Worm (Caenorhabditis elegans): Measurements from ENCODE around the gene srxa-12.

srxa-12 gene

DNA sequence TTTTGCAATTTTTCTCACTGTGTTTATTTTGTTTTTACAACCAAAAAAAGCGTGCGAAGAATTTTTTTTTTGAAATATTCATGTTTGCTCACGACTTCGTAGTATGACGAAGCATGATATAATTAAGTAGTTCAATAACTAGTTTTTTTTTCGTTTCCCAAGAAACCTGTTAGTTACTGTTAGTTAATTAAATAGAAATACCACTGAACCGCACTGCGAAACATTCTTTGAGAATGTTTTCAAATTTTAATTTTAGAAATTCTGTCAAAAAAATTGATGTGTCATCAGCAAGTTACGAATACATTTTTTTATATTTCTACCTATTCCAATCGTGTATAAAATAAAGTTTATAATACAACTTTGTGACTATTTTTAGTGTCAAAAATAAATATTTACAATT lies at the start of gene srxa-12:
TSS of gene srxa-12 (plus strand) at position 301 of the 400 bp plus-strand sequence.
- no peak for TF ChIP-seq ets-7 (tag; optimal IDR thresholded peaks at IDR 0.05)
- TF ChIP-seq pes-1 (GFP tag; IDR thresholded peaks at IDR 0.05) = no peak
- no peak for TF ChIP-seq tbx-11 (GFP tag; IDR thresholded peaks at IDR 0.05)

DNA sequence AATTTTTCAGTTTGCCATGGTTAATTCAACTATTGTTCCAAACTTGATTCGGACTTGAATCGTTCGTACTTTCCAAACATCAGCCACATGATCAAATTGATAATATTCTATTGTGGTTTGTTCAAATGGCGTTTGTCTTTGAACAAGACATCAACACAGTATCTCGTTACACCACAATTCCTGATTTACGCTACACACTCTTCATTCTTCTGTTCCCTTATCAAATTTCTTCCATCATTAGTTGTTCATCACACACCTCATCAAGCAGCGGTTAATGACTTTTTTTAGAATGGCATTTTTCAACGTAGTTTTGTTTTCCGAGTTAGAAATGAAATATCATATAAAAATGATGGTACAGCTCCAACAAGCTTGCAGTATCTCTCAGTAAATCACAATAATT lies 48.3 kb upstream of the srxa-12 start:
- TF ChIP-seq B0310.2 (tag; optimal IDR thresholded peaks at IDR 0.05) (no peak), aly-1 (tag; optimal IDR thresholded peaks at IDR 0.05) (no peak), ceh-36 (tag; optimal IDR thresholded peaks at IDR 0.05) (no peak), tbx-11 (GFP tag; IDR thresholded peaks at IDR 0.05) (no peak), ceh-13 (GFP tag; optimal IDR thresholded peaks at IDR 0.05) (no peak), tbx-37 (GFP tag; conservative IDR thresholded peaks at IDR 0.05) (no peak), flt-1 (GFP tag; IDR thresholded peaks at IDR 0.05) (no peak), F13C5.2 (tag; optimal IDR thresholded peaks at IDR 0.05) (no peak), hmg-4 (GFP tag; optimal IDR thresholded peaks at IDR 0.05) (no peak), pes-1 (GFP tag; IDR thresholded peaks at IDR 0.05) (no peak), hnd-1 (tag; optimal IDR thresholded peaks at IDR 0.05) (no peak), sea-1 (GFP tag; conservative IDR thresholded peaks at IDR 0.05) (no peak), ets-7 (tag; optimal IDR thresholded peaks at IDR 0.05) (no peak), hmbx-1 (tag; optimal IDR thresholded peaks at IDR 0.05) (no peak)

DNA sequence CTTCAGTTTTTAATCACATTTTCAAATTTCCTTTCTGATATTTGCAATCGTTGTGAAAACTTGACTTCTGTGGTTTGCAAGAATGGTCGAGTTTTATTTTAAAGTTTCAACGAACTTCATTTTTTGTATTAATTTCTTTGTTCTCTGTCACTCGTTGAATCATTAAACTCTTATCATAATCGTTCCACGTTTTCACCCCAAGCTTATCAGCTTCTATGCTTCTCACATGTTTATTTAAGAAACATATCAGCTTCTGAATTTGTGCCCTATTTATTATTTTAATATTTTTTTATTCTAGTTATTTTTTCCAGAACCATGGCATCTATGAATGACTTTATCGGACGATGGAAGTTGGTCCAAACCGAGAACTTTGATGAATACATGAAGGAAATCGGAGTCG lies 47.3 kb upstream of the srxa-12 start, which contains the start of gene lbp-7:
TSS of gene lbp-7 (plus strand) at position 312 of the 400 bp plus-strand sequence.
- TF ChIP-seq F13C5.2 (tag; optimal IDR thresholded peaks at IDR 0.05) (no peak), aly-1 (tag; optimal IDR thresholded peaks at IDR 0.05) (no peak), hmbx-1 (tag; optimal IDR thresholded peaks at IDR 0.05) (no peak), tra-4 (tag; optimal IDR thresholded peaks at IDR 0.05) (no peak), ets-7 (tag; optimal IDR thresholded peaks at IDR 0.05) (no peak), tbx-37 (GFP tag; conservative IDR thresholded peaks at IDR 0.05) (no peak), B0310.2 (tag; optimal IDR thresholded peaks at IDR 0.05) (no peak), sea-1 (GFP tag; conservative IDR thresholded peaks at IDR 0.05) (no peak), flt-1 (GFP tag; IDR thresholded peaks at IDR 0.05) (no peak), hnd-1 (tag; optimal IDR thresholded peaks at IDR 0.05) (no peak), hmg-4 (GFP tag; optimal IDR thresholded peaks at IDR 0.05) (no peak), tbx-11 (GFP tag; IDR thresholded peaks at IDR 0.05) (no peak)

DNA sequence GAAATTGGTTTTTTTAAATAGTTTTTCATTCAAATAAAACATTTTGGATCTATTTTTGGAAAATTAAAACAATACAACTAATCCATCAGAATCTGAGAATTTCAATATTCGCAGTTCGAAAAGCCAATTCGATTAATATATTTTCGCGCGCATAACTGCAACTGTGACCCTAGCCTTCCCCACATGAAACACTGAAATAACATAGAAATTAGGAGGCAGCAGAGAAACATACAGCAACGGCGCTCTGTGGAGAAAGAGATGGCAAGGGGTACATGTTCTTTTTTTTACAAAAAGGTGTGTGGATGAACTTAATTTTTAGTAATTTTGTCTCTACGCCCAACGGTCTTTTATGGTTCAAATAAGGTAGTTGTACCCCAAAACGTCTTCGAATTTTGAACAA lies 46.3 kb upstream of the srxa-12 start:
- TF ChIP-seq hmbx-1 (tag; optimal IDR thresholded peaks at IDR 0.05) = no peak
- TF ChIP-seq hmg-4 (GFP tag; optimal IDR thresholded peaks at IDR 0.05) = no peak
- TF ChIP-seq B0310.2 (tag; optimal IDR thresholded peaks at IDR 0.05) = no peak
- no peak for TF ChIP-seq tbx-37 (GFP tag; conservative IDR thresholded peaks at IDR 0.05)
- TF ChIP-seq F13C5.2 (tag; optimal IDR thresholded peaks at IDR 0.05) = no peak
- no peak for TF ChIP-seq scrt-1 (GFP tag; IDR thresholded peaks at IDR 0.05)
- no peak for TF ChIP-seq aly-1 (tag; optimal IDR thresholded peaks at IDR 0.05)
- no peak for TF ChIP-seq tbx-11 (GFP tag; IDR thresholded peaks at IDR 0.05)
- no peak for TF ChIP-seq sea-1 (GFP tag; conservative IDR thresholded peaks at IDR 0.05)
- no peak for TF ChIP-seq ceh-13 (GFP tag; optimal IDR thresholded peaks at IDR 0.05)
- no peak for TF ChIP-seq ets-7 (tag; optimal IDR thresholded peaks at IDR 0.05)
- TF ChIP-seq pes-1 (GFP tag; IDR thresholded peaks at IDR 0.05) = no peak
- no peak for TF ChIP-seq tra-4 (tag; optimal IDR thresholded peaks at IDR 0.05)
- TF ChIP-seq ama-1 (optimal IDR thresholded peaks at IDR 0.05) = no peak
- no peak for TF ChIP-seq ceh-36 (tag; optimal IDR thresholded peaks at IDR 0.05)
- TF ChIP-seq hnd-1 (tag; optimal IDR thresholded peaks at IDR 0.05) = no peak
- no peak for TF ChIP-seq flt-1 (GFP tag; IDR thresholded peaks at IDR 0.05)

DNA sequence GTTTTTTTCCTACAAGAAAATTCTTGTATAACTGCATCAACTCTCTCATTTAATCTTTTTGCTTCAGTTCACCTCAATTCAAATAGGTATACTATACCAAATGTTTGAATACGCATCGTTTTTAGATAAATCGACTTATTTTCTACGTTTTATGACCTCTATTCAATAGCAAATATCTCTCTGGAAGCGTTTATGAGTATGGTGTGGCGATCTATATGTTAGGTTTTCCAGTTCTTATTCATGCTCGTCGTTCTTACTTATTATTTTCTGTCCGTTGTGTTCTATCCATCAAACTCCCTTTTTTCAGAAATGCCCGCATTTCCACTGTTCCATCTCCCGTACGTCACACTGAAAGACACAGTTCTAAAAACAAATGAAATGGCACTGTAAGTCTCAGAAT lies 45.9 kb upstream of the srxa-12 start, which contains the start of gene T22G5.3:
TSS of gene T22G5.3 (plus strand) at position 301 of the 400 bp plus-strand sequence.
- no peak for TF ChIP-seq tbx-11 (GFP tag; IDR thresholded peaks at IDR 0.05)
- TF ChIP-seq ama-1 (optimal IDR thresholded peaks at IDR 0.05) = no peak
- TF ChIP-seq hnd-1 (tag; optimal IDR thresholded peaks at IDR 0.05) = no peak

DNA sequence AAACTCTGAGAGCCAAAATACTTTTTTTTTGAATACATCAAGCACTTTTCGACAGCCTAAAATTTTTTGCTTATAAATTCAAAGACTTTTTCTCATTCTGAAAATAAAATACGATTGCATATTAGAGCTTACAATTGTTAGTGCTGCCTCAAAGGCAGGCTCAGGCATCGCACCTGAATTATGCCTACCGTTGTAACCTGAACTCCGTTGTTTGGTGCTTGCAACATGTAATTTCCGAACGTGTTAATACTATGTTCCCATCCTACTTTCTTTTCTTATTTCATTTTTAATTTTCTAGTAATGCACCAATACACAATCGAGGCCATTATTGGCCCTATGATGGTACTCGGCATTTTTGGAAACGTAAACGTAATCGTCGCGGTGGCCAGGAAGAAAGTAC lies 39.1 kb upstream of the srxa-12 start, which contains the start of gene srsx-19:
TSS of gene srsx-19 (plus strand) at position 301 of the 400 bp plus-strand sequence.
- TF ChIP-seq flt-1 (GFP tag; IDR thresholded peaks at IDR 0.05) (no peak), ets-7 (tag; optimal IDR thresholded peaks at IDR 0.05) (no peak), ceh-13 (GFP tag; optimal IDR thresholded peaks at IDR 0.05) (no peak), aly-1 (tag; optimal IDR thresholded peaks at IDR 0.05) (no peak), F13C5.2 (tag; optimal IDR thresholded peaks at IDR 0.05) (no peak), ama-1 (optimal IDR thresholded peaks at IDR 0.05) (no peak), B0310.2 (tag; optimal IDR thresholded peaks at IDR 0.05) (no peak), tbx-37 (GFP tag; conservative IDR thresholded peaks at IDR 0.05) (no peak), hmg-4 (GFP tag; optimal IDR thresholded peaks at IDR 0.05) (no peak), pes-1 (GFP tag; IDR thresholded peaks at IDR 0.05) (no peak), hmbx-1 (tag; optimal IDR thresholded peaks at IDR 0.05) (no peak), hnd-1 (tag; optimal IDR thresholded peaks at IDR 0.05) (no peak), tbx-11 (GFP tag; IDR thresholded peaks at IDR 0.05) (no peak)

DNA sequence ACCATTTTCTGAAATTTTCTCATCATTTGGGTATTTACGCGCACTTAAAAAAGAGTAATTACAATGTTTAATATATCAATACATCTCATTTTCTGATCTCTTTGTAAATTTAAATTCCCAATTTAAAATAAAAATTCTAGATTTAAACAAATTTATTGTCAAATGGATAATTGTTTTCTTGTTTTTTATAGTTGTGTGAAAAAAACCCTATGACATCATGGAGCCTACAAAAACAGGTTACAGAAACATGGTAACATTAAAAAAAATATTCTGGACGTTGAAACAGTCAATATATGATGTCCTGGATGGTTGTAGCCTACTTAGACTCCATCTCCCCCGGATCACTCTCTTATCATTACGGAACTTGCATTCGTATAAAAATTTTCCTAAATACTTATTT lies 37.0 kb upstream of the srxa-12 start, which contains the start of gene spp-12:
TSS of gene spp-12 (plus strand) at position 301 of the 400 bp plus-strand sequence.
- TF ChIP-seq scrt-1 (GFP tag; IDR thresholded peaks at IDR 0.05) = no peak
- TF ChIP-seq sea-1 (GFP tag; conservative IDR thresholded peaks at IDR 0.05) = no peak
- TF ChIP-seq tbx-11 (GFP tag; IDR thresholded peaks at IDR 0.05) = no peak
- TF ChIP-seq hnd-1 (tag; optimal IDR thresholded peaks at IDR 0.05) = no peak
- TF ChIP-seq hmg-4 (GFP tag; optimal IDR thresholded peaks at IDR 0.05) = no peak
- no peak for TF ChIP-seq ceh-13 (GFP tag; optimal IDR thresholded peaks at IDR 0.05)
- no peak for TF ChIP-seq ets-7 (tag; optimal IDR thresholded peaks at IDR 0.05)
- no peak for TF ChIP-seq pes-1 (GFP tag; IDR thresholded peaks at IDR 0.05)
- no peak for TF ChIP-seq aly-1 (tag; optimal IDR thresholded peaks at IDR 0.05)
- TF ChIP-seq flt-1 (GFP tag; IDR thresholded peaks at IDR 0.05) = no peak

DNA sequence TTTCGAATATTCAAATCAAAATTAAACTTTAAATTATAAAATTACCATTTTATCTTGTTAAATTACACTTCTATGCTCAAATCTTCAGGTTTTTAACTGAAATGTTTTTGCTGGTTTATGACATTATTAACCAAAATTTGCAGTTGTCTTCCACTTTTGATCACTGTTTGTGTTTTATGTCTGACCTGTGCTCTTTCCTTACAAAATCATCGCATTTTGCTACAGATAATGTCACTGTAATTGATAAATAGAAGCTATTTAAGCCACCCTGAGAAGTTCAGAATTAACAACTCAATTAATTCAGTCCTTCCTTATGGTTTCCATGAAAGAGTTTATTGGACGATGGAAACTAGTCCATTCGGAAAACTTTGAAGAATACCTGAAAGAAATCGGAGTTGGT lies 36.0 kb upstream of the srxa-12 start, which contains the start of gene lbp-8:
TSS of gene lbp-8 (plus strand) at position 301 of the 400 bp plus-strand sequence.
- no peak for TF ChIP-seq B0310.2 (tag; optimal IDR thresholded peaks at IDR 0.05)
- no peak for TF ChIP-seq ets-7 (tag; optimal IDR thresholded peaks at IDR 0.05)
- no peak for TF ChIP-seq hmg-4 (GFP tag; optimal IDR thresholded peaks at IDR 0.05)
- TF ChIP-seq ceh-36 (tag; optimal IDR thresholded peaks at IDR 0.05) = no peak
- no peak for TF ChIP-seq tbx-11 (GFP tag; IDR thresholded peaks at IDR 0.05)
- TF ChIP-seq hmbx-1 (tag; optimal IDR thresholded peaks at IDR 0.05) = no peak
- TF ChIP-seq ceh-13 (GFP tag; optimal IDR thresholded peaks at IDR 0.05) = no peak
- TF ChIP-seq aly-1 (tag; optimal IDR thresholded peaks at IDR 0.05) = no peak
- TF ChIP-seq hnd-1 (tag; optimal IDR thresholded peaks at IDR 0.05) = no peak
- TF ChIP-seq tra-4 (tag; optimal IDR thresholded peaks at IDR 0.05) = no peak
- TF ChIP-seq pes-1 (GFP tag; IDR thresholded peaks at IDR 0.05) = no peak

All from whole organism, early embryonic.